Fruit fly (Drosophila melanogaster): ENCODE data around the gene CG10588.
A peak's percentile ranks its signal among the peaks of the same experiment; 100 is the strongest.

The CG10588 gene

DNA sequence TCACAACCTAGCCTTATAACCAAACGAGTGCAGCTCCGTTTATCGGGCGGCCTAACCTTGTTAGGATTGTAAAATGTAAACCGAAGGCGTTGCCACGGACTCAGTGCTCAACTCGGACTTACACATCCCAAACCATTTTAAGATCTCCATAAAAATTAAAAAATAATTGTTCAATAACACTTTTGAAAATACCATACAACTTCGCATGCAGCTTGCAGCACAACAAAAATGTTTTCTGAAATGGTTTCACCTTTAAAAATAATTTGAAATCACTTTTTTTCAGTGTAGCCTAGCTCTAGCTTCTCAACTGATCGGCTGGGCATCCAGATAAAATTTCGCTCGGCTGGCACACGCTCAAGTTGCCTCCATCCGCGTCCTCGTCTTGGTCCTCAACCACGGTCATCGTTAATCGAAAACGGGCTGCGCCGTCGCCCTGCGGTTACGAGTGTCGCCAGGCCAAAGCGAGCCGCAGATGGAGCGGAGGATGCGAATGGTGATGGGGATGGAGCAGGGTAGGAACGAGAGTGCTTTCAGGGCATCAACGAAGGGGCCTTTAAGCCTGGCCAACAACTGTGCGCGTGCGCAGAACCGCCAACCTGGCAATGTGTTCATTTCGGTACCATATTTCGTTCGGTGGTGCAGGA lies 5.1 kb upstream of the CG10588 start:
- TF ChIP-seq CG8159 (tag; optimal IDR thresholded peaks at IDR 0.05) (peak; percentile 89), CG13204 (GFP tag; optimal IDR thresholded peaks at IDR 0.05) (peak; percentile 85), fd96Ca (GFP tag; IDR thresholded peaks at IDR 0.05) (peak; percentile 82), CG10348 (GFP tag; IDR thresholded peaks at IDR 0.05) (no peak), CG15710 (tag; optimal IDR thresholded peaks at IDR 0.05) (peak; percentile 87), D1 (tag; optimal IDR thresholded peaks at IDR 0.05) (peak; percentile 77), rn (GFP tag; IDR thresholded peaks at IDR 0.05) (0 out of 2 replicates have a peak, but pooled peaks have one; percentile 41), CG4496 (GFP tag; IDR thresholded peaks at IDR 0.05) (peak; percentile 91), Ets98B (GFP tag; IDR thresholded peaks at IDR 0.05) (peak; percentile 74), CG8301 (tag; optimal IDR thresholded peaks at IDR 0.05) (peak; percentile 86), gl (tag; optimal IDR thresholded peaks at IDR 0.05) (peak; percentile 76), Pif1A (GFP tag; optimal IDR thresholded peaks at IDR 0.05) (peak; percentile 88), CG34367 (tag; optimal IDR thresholded peaks at IDR 0.05) (peak; percentile 89), CG17806 (tag; optimal IDR thresholded peaks at IDR 0.05) (peak; percentile 88), CG9948 (tag; optimal IDR thresholded peaks at IDR 0.05) (peak; percentile 92), CG14655 (GFP tag; optimal IDR thresholded peaks at IDR 0.05) (peak; percentile 88), Snoo (tag; optimal IDR thresholded peaks at IDR 0.05) (peak; percentile 48), CG32121 (GFP tag; IDR thresholded peaks at IDR 0.05) (peak; percentile 60; the same call in 1 of the 2 replicates), CG12605 (GFP tag; IDR thresholded peaks at IDR 0.05) (peak; percentile 78), EcR (GFP tag; optimal IDR thresholded peaks at IDR 0.05) (peak; percentile 63), Pif1B (GFP tag; optimal IDR thresholded peaks at IDR 0.05) (peak; percentile 83)

DNA sequence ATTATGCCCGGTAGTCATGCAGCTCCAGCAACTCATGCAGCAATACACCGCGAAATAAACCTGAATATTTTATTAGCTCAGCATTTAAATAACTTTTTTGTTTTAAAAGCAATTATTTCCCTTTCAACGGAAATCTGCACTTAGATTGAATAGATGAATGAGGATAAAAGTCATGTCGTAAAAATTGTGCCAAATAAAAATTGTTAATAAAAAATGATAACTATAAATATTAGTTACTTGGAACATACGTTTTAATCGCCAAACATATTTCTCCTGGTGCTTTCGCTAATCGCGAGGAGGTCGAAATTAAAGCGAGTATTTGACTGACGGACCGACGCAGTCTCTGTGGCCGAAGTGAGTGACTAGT lies 4.6 kb upstream of the CG10588 start:
- TF ChIP-seq Pif1A (GFP tag; optimal IDR thresholded peaks at IDR 0.05), result peak; percentile 58
- peak; percentile 62 for TF ChIP-seq CG8301 (tag; optimal IDR thresholded peaks at IDR 0.05)
- no peak for TF ChIP-seq CG4496 (GFP tag; IDR thresholded peaks at IDR 0.05)
- no peak for TF ChIP-seq CG10348 (GFP tag; IDR thresholded peaks at IDR 0.05)
- no peak for TF ChIP-seq CG13204 (GFP tag; optimal IDR thresholded peaks at IDR 0.05)
- TF ChIP-seq CG32121 (GFP tag; IDR thresholded peaks at IDR 0.05), result peak; percentile 16; the same call in 1 of the 2 replicates
- TF ChIP-seq CG15710 (tag; optimal IDR thresholded peaks at IDR 0.05), result peak; percentile 77
- peak; percentile 72 for TF ChIP-seq CG14655 (GFP tag; optimal IDR thresholded peaks at IDR 0.05)
- no peak for TF ChIP-seq EcR (GFP tag; optimal IDR thresholded peaks at IDR 0.05)
- TF ChIP-seq CG9948 (tag; optimal IDR thresholded peaks at IDR 0.05), result peak; percentile 71
- peak; percentile 83 for TF ChIP-seq CG8159 (tag; optimal IDR thresholded peaks at IDR 0.05)
- no peak for TF ChIP-seq Ets98B (GFP tag; IDR thresholded peaks at IDR 0.05)
- peak; percentile 40 for TF ChIP-seq gl (tag; optimal IDR thresholded peaks at IDR 0.05)
- TF ChIP-seq CG12605 (GFP tag; IDR thresholded peaks at IDR 0.05), result no peak
- TF ChIP-seq CG17806 (tag; optimal IDR thresholded peaks at IDR 0.05), result peak; percentile 73
- TF ChIP-seq rn (GFP tag; IDR thresholded peaks at IDR 0.05), result no peak
- TF ChIP-seq fd96Ca (GFP tag; IDR thresholded peaks at IDR 0.05), result no peak
- peak; percentile 21 for TF ChIP-seq Snoo (tag; optimal IDR thresholded peaks at IDR 0.05)
- TF ChIP-seq D1 (tag; optimal IDR thresholded peaks at IDR 0.05), result peak; percentile 13
- TF ChIP-seq Pif1B (GFP tag; optimal IDR thresholded peaks at IDR 0.05), result peak; percentile 27
- peak; percentile 77 for TF ChIP-seq CG34367 (tag; optimal IDR thresholded peaks at IDR 0.05)

DNA sequence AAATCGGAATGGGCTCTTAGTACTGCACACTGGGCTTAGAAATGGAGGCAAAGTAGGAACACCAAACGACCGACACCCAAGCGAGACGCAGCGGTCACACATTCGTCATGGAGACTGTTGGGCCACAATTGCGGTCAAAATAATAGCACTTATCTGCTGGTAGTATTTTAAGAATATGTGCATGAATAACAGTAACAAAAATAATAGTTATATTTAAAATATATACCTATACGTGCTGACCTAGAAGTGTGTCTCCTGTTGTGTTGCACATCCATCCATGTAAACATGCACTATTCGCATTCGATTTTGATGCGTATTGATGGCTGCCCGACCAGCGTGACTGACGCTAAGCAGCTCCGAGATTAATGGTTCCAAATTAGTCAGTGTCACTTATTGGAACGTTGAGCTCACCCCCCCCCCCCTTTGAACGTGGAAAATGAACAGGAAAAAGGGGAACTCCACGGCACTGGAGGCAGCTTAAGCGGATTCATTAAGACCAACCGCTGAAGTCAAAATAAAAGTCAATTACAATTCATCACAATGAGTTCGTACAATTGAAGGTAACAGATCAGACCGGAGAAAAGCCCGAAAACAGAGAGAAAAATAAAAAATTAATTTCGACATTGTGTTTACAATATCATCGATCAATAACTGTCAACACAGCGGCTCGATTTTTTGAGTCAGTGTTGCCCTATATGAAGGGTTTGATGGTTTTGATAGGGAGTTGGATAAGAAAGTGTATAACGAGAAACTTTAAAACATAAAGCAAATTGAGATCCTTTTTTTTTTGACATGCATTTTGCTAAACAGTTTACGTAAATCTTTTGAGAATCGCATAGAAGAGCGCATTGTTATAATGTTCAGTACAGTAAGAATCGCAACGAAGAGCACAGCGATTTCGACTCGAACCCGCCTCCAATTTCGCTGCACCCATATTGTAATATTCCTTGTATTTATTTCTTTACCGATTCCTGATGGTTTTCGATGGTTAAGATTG lies 3.8 kb upstream of the CG10588 start:
- peak; percentile 33 for TF ChIP-seq CG8159 (tag; optimal IDR thresholded peaks at IDR 0.05)
- TF ChIP-seq CG14655 (GFP tag; optimal IDR thresholded peaks at IDR 0.05), result peak; percentile 8
- no peak for TF ChIP-seq CG13204 (GFP tag; optimal IDR thresholded peaks at IDR 0.05)
- peak; percentile 35 for TF ChIP-seq CG9948 (tag; optimal IDR thresholded peaks at IDR 0.05)
- TF ChIP-seq CG17806 (tag; optimal IDR thresholded peaks at IDR 0.05), result peak; percentile 28
- TF ChIP-seq Ets98B (GFP tag; IDR thresholded peaks at IDR 0.05), result peak; percentile 48; the same call in 1 of the 2 replicates
- TF ChIP-seq CG34367 (tag; optimal IDR thresholded peaks at IDR 0.05), result no peak
- no peak for TF ChIP-seq EcR (GFP tag; optimal IDR thresholded peaks at IDR 0.05)
- peak; percentile 42 for TF ChIP-seq Snoo (tag; optimal IDR thresholded peaks at IDR 0.05)
- no peak for TF ChIP-seq D1 (tag; optimal IDR thresholded peaks at IDR 0.05)
- peak; percentile 75 for TF ChIP-seq fd96Ca (GFP tag; IDR thresholded peaks at IDR 0.05)
- peak; percentile 45; the same call in 1 of the 2 replicates for TF ChIP-seq CG32121 (GFP tag; IDR thresholded peaks at IDR 0.05)
- TF ChIP-seq CG10348 (GFP tag; IDR thresholded peaks at IDR 0.05), result no peak
- TF ChIP-seq CG12605 (GFP tag; IDR thresholded peaks at IDR 0.05), result peak; percentile 73; the same call in 1 of the 2 replicates
- peak; percentile 44; the same call in 1 of the 2 replicates for TF ChIP-seq rn (GFP tag; IDR thresholded peaks at IDR 0.05)
- TF ChIP-seq CG15710 (tag; optimal IDR thresholded peaks at IDR 0.05), result peak; percentile 24
- peak; percentile 13 for TF ChIP-seq CG8301 (tag; optimal IDR thresholded peaks at IDR 0.05)
- TF ChIP-seq Pif1A (GFP tag; optimal IDR thresholded peaks at IDR 0.05), result no peak
- no peak for TF ChIP-seq gl (tag; optimal IDR thresholded peaks at IDR 0.05)
- peak; percentile 74; the same call in 2 of the 3 replicates for TF ChIP-seq CG4496 (GFP tag; IDR thresholded peaks at IDR 0.05)
- TF ChIP-seq Pif1B (GFP tag; optimal IDR thresholded peaks at IDR 0.05), result no peak

DNA sequence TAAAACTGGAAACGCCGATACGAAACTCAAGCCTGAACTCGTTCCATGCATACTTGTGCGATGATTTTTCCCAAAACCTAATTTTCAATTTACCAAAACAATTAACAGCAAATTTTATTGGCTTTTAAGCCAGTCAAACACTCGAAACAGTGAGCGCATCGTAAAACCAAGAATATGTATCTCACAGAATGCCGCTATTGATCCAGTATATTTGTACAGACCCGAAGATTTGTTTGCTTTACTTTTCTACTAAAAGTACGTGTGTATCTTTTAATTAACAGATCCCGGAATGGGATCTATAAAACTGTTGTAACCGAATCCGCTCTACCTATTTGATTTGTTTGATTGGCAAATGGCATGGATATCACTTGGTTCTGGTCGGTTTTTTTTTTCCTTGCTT lies 2.6 kb upstream of the CG10588 start:
- TF ChIP-seq gl (tag; optimal IDR thresholded peaks at IDR 0.05), result no peak
- TF ChIP-seq CG8301 (tag; optimal IDR thresholded peaks at IDR 0.05), result no peak
- TF ChIP-seq EcR (GFP tag; optimal IDR thresholded peaks at IDR 0.05), result no peak
- TF ChIP-seq Ets98B (GFP tag; IDR thresholded peaks at IDR 0.05), result no peak
- no peak for TF ChIP-seq CG17806 (tag; optimal IDR thresholded peaks at IDR 0.05)
- no peak for TF ChIP-seq CG34367 (tag; optimal IDR thresholded peaks at IDR 0.05)
- TF ChIP-seq CG10348 (GFP tag; IDR thresholded peaks at IDR 0.05), result no peak
- no peak for TF ChIP-seq CG9948 (tag; optimal IDR thresholded peaks at IDR 0.05)

All from whole organism, pupa.